Worm (Caenorhabditis elegans) whole organism, L4 larva: ENCODE measurements around the gene nstp-2.

Experiments used
- D1046.2 ChIP-seq: fragments of 200-800 bp; sonication (Bioruptor generic); IDR thresholded peaks from 2 replicates; pipeline ENCODE4 v1.3.6; 2022; ENCODE audit warnings: missing genetic modification characterization, missing compliant biosample characterization
- F37D6.2 ChIP-seq: sonication (generic microtip); optimal IDR thresholded peaks from 2 replicates; lab custom pipeline; 2016; ENCODE audit warnings: mild to moderate bottlenecking, missing genetic modification characterization, missing compliant biosample characterization
- F44E2.7 ChIP-seq: fragments of 200-800 bp; sonication (Bioruptor generic); IDR thresholded peaks from 2 replicates; pipeline ENCODE4 v2.1.2; 2022; ENCODE audit warnings: missing genetic modification characterization, missing compliant biosample characterization
- F49E8.2 ChIP-seq: sonication (generic microtip); optimal IDR thresholded peaks from 2 replicates; lab custom pipeline; 2016; ENCODE audit warnings: missing compliant biosample characterization, mild to moderate bottlenecking, missing genetic modification characterization, borderline replicate concordance
- T26A8.4 ChIP-seq: fragments of 200-800 bp; sonication (Bioruptor generic); IDR thresholded peaks from 2 replicates; pipeline ENCODE4 v1.3.6; 2022; ENCODE audit warnings: missing genetic modification characterization, missing compliant biosample characterization
- Y105C5A.15 ChIP-seq: fragments of 200-800 bp; sonication (Bioruptor generic); IDR thresholded peaks from 2 replicates; pipeline ENCODE4 v1.3.6; 2022; ENCODE audit warnings: missing genetic modification characterization, missing compliant biosample characterization
- Y5F2A.4 ChIP-seq: fragments of 200-800 bp; sonication (Bioruptor generic); optimal IDR thresholded peaks from 2 replicates; lab custom pipeline; 2018; ENCODE audit warnings: mild to moderate bottlenecking, missing genetic modification characterization, missing compliant biosample characterization
- ama-1 ChIP-seq: fragments of 150-350 bp; optimal IDR thresholded peaks from 2 replicates; lab custom pipeline; 2014; ENCODE audit warnings: inconsistent platforms, mixed read lengths
- arid-1 ChIP-seq: fragments of 200-800 bp; sonication (Bioruptor generic); conservative IDR thresholded peaks from 2 replicates; pipeline ENCODE4 v1.3.6; 2022; ENCODE audit warnings: missing genetic modification reagents, missing genetic modification characterization, missing compliant biosample characterization
- ceh-20 ChIP-seq: fragments of 200-800 bp; sonication (Bioruptor generic); IDR thresholded peaks from 2 replicates; pipeline ENCODE4 v1.3.6; 2022; ENCODE audit warnings: missing genetic modification reagents, missing genetic modification characterization, missing compliant biosample characterization
- ceh-32 ChIP-seq: sonication (generic microtip); optimal IDR thresholded peaks from 2 replicates; lab custom pipeline; 2016; ENCODE audit warnings: mild to moderate bottlenecking, missing genetic modification characterization, missing compliant biosample characterization; ENCODE audit not compliant: poor library complexity
- ceh-82 ChIP-seq: sonication (generic microtip); optimal IDR thresholded peaks from 2 replicates; lab custom pipeline; 2017; ENCODE audit warnings: missing biosample characterization, missing genetic modification characterization
- cey-2 ChIP-seq: sonication (generic microtip); optimal IDR thresholded peaks from 3 replicates; lab custom pipeline; 2017; ENCODE audit warnings: missing genetic modification characterization, mild to moderate bottlenecking, missing compliant biosample characterization, antibody characterized with exemption, borderline replicate concordance; ENCODE audit not compliant: insufficient read depth
- daf-19 ChIP-seq: fragments of 200-800 bp; sonication (Bioruptor generic); conservative IDR thresholded peaks from 2 replicates; pipeline ENCODE4 v1.3.6; 2022; ENCODE audit warnings: missing genetic modification characterization, missing compliant biosample characterization
- daf-8 ChIP-seq: fragments of 200-800 bp; sonication (Bioruptor generic); IDR thresholded peaks from 2 replicates; pipeline ENCODE4 v1.3.6; 2022; ENCODE audit warnings: missing genetic modification characterization, missing compliant biosample characterization
- dmd-6 ChIP-seq: fragments of 200-800 bp; sonication (Bioruptor generic); IDR thresholded peaks from 2 replicates; pipeline ENCODE4 v1.3.6; 2022; ENCODE audit warnings: missing genetic modification reagents, missing genetic modification characterization, missing compliant biosample characterization
- dmd-8 ChIP-seq: fragments of 200-800 bp; sonication (Bioruptor generic); IDR thresholded peaks from 2 replicates; pipeline ENCODE4 v1.3.6; 2022; ENCODE audit warnings: missing genetic modification characterization, missing compliant biosample characterization
- dmd-9 ChIP-seq: fragments of 200-800 bp; sonication (Bioruptor generic); IDR thresholded peaks from 2 replicates; pipeline ENCODE4 v1.3.6; 2022; ENCODE audit warnings: missing genetic modification reagents, missing genetic modification characterization, missing compliant biosample characterization
- dpl-1 ChIP-seq: fragments of 150-350 bp; optimal IDR thresholded peaks from 2 replicates; lab custom pipeline; 2014; ENCODE audit warnings: missing biosample characterization, missing genetic modification reagents, missing genetic modification characterization
- duxl-1 ChIP-seq: sonication (generic microtip); optimal IDR thresholded peaks from 2 replicates; lab custom pipeline; 2016; ENCODE audit warnings: mild to moderate bottlenecking, missing genetic modification characterization, moderate library complexity, missing compliant biosample characterization; ENCODE audit not compliant: poor library complexity
- dve-1 ChIP-seq: sonication (generic microtip); optimal IDR thresholded peaks from 2 replicates; lab custom pipeline; 2017; ENCODE audit warnings: antibody characterized with exemption, mild to moderate bottlenecking, missing genetic modification characterization, missing compliant biosample characterization; ENCODE audit not compliant: insufficient read depth
- egl-27 ChIP-seq: sonication (generic microtip); optimal IDR thresholded peaks from 3 replicates; lab custom pipeline; 2017; ENCODE audit warnings: missing biosample characterization, missing genetic modification reagents, missing genetic modification characterization
- fkh-10 ChIP-seq: fragments of 150-350 bp; optimal IDR thresholded peaks from 2 replicates; lab custom pipeline; 2014; ENCODE audit warnings: missing biosample characterization, missing genetic modification reagents, missing genetic modification characterization
- fos-1 ChIP-seq: fragments of 150-350 bp; optimal IDR thresholded peaks from 2 replicates; lab custom pipeline; 2014; ENCODE audit warnings: missing biosample characterization, missing genetic modification characterization
- hif-1 ChIP-seq, 2 experiments: sonication (generic microtip); optimal IDR thresholded peaks; 2 replicates each; lab custom pipeline; 2016 to 2017; ENCODE audit warnings: missing compliant biosample characterization in 2 of 2, missing genetic modification characterization in 2 of 2, missing genetic modification reagents in 2 of 2, missing genotype in 2 of 2, mild to moderate bottlenecking in 1 of 2
- hlh-11 ChIP-seq: fragments of 200-800 bp; sonication (Bioruptor generic); optimal IDR thresholded peaks from 2 replicates; lab custom pipeline; 2018; ENCODE audit warnings: mild to moderate bottlenecking, missing genetic modification characterization, missing compliant biosample characterization
- lin-13 ChIP-seq: fragments of 150-350 bp; optimal IDR thresholded peaks from 2 replicates; lab custom pipeline; 2014; ENCODE audit warnings: missing biosample characterization, missing genetic modification reagents, missing genetic modification characterization
- lin-29 ChIP-seq: fragments of 200-800 bp; sonication (Bioruptor generic); IDR thresholded peaks from 2 replicates; pipeline ENCODE4 v1.3.6; 2022; ENCODE audit warnings: missing genetic modification reagents, missing genetic modification characterization, missing compliant biosample characterization
- lin-38 ChIP-seq: fragments of 200-800 bp; sonication (Bioruptor generic); IDR thresholded peaks from 2 replicates; pipeline ENCODE4 v1.3.6; 2022; ENCODE audit warnings: missing genetic modification reagents, missing genetic modification characterization, missing compliant biosample characterization
- lin-39 ChIP-seq: fragments of 150-350 bp; optimal IDR thresholded peaks from 2 replicates; lab custom pipeline; 2014; ENCODE audit warnings: missing biosample characterization, missing genetic modification reagents, missing genetic modification characterization
- lsy-2 ChIP-seq, 2 experiments: fragments of 150-350 bp in 1 of 2; sonication (generic microtip) in 1 of 2; optimal IDR thresholded peaks; 2 replicates each; lab custom pipeline; 2014 to 2017; ENCODE audit warnings: missing biosample characterization in 2 of 2, missing genetic modification characterization in 2 of 2
- mdl-1 ChIP-seq, 2 experiments: fragments of 150-350 bp in 1 of 2; sonication (generic microtip) in 1 of 2; optimal IDR thresholded peaks; 2 replicates each; lab custom pipeline; 2014 to 2017; ENCODE audit warnings: missing biosample characterization in 2 of 2, missing genetic modification characterization in 2 of 2
- mdt-29 ChIP-seq: fragments of 200-800 bp; sonication (Bioruptor generic); IDR thresholded peaks from 2 replicates; pipeline ENCODE4 v1.3.6; 2022; ENCODE audit warnings: missing genetic modification reagents, missing genetic modification characterization, missing compliant biosample characterization
- mep-1 ChIP-seq: fragments of 150-350 bp; sonication (generic microtip); optimal IDR thresholded peaks from 3 replicates; lab custom pipeline; 2014; ENCODE audit warnings: missing biosample characterization, missing genetic modification characterization
- nhr-11 ChIP-seq: fragments of 150-350 bp; optimal IDR thresholded peaks from 2 replicates; lab custom pipeline; 2014; ENCODE audit warnings: missing biosample characterization, missing genetic modification characterization
- nhr-41 ChIP-seq: fragments of 200-800 bp; sonication (Bioruptor generic); IDR thresholded peaks from 2 replicates; pipeline ENCODE4 v1.3.6; 2022; ENCODE audit warnings: missing genetic modification reagents, missing genetic modification characterization, missing compliant biosample characterization
- nhr-48 ChIP-seq: sonication (generic microtip); optimal IDR thresholded peaks from 2 replicates; lab custom pipeline; 2016; ENCODE audit warnings: mild to moderate bottlenecking, missing genetic modification characterization, missing compliant biosample characterization
- nhr-76 ChIP-seq: fragments of 150-350 bp; optimal IDR thresholded peaks from 2 replicates; lab custom pipeline; 2014; ENCODE audit warnings: missing biosample characterization, missing genetic modification characterization
- skn-1 ChIP-seq: fragments of 150-350 bp; optimal IDR thresholded peaks from 2 replicates; lab custom pipeline; 2014; ENCODE audit warnings: missing biosample characterization, missing genetic modification characterization
- snpc-1.2 ChIP-seq: fragments of 200-800 bp; sonication (Bioruptor generic); IDR thresholded peaks from 2 replicates; pipeline ENCODE4 v1.3.6; 2022; ENCODE audit warnings: missing genetic modification reagents, missing genetic modification characterization, missing compliant biosample characterization
- snpc-4 ChIP-seq: fragments of 150-350 bp; optimal IDR thresholded peaks from 2 replicates; lab custom pipeline; 2014; ENCODE audit warnings: missing biosample characterization, missing genetic modification characterization
- tag-97 ChIP-seq: fragments of 200-800 bp; sonication (Bioruptor generic); IDR thresholded peaks from 2 replicates; pipeline ENCODE4 v1.3.6; 2022; ENCODE audit warnings: missing genetic modification characterization, missing compliant biosample characterization
- tra-1 ChIP-seq: fragments of 200-800 bp; sonication (Bioruptor generic); IDR thresholded peaks from 2 replicates; pipeline ENCODE4 v1.3.6; 2022; ENCODE audit warnings: missing genetic modification reagents, missing genetic modification characterization, missing compliant biosample characterization
- unc-130 ChIP-seq: sonication (generic microtip); optimal IDR thresholded peaks from 2 replicates; lab custom pipeline; 2016; ENCODE audit warnings: missing genetic modification reagents, missing genetic modification characterization, missing compliant biosample characterization
- unc-62 ChIP-seq, 3 experiments: fragments of 150-350 bp in 1 of 3; sonication (generic microtip); optimal IDR thresholded peaks in 2 of 3; peaks in 1 of 3; 1 replicate in 1 of 3; 2 replicates in 2 of 3; lab custom pipeline; 2014 to 2017; ENCODE audit warnings: missing biosample characterization in 3 of 3, missing genetic modification characterization in 3 of 3, missing genetic modification reagents in 3 of 3, missing genotype in 1 of 3

nstp-2 gene

DNA sequence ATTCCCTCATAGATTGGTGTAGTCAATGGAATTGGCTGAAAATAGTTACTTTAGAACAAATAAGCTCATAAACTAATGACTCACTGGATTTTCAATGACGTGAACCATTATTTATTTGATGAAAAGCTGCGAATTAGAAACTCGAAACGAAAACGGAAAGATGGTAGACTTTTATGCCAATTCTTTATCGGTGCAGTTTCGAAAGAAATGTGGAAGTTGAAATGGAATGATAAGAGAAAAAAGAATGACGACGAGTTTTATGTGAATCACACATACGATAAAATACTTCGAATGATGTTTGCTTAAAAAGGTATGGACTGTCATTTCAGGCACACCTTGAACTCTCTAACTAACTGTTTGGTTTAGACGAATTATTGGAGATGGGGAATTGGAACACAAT, 16.0 kb downstream of the nstp-2 start, which contains the start of the genes lec-11 and irld-7 (continued):
- TF ChIP-seq lin-39 = no peak
- no peak for TF ChIP-seq mdt-29 (GFP tag; lab: Robert Waterston, UW)
- TF ChIP-seq hlh-11 (tag; lab: Kevin White, UChicago) = no peak
- TF ChIP-seq fos-1 (tag; lab: Kevin White, UChicago) = no peak
- TF ChIP-seq Y105C5A.15 (GFP tag; lab: Robert Waterston, UW) = no peak
- TF ChIP-seq dpl-1 (GFP tag; lab: Kevin White, UChicago) = no peak
- TF ChIP-seq F37D6.2 (tag; lab: Kevin White, UChicago) = no peak
- TF ChIP-seq cey-2 (tag; lab: Kevin White, UChicago) = no peak
- no peak for TF ChIP-seq ama-1
- no peak for TF ChIP-seq unc-62 (GFP tag; optimal IDR thresholded peaks at IDR 0.05 in 1 of 2; lab: Kevin White, UChicago)
- no peak for TF ChIP-seq unc-62 (tag; optimal IDR thresholded peaks at IDR 0.05; lab: Kevin White, UChicago)
- peak; percentile 73 for TF ChIP-seq dmd-6 (GFP tag; lab: Robert Waterston, UW)
- no peak for TF ChIP-seq ceh-82 (tag; lab: Kevin White, UChicago)
- no peak for TF ChIP-seq daf-19 (GFP tag; lab: Robert Waterston, UW)

- TF ChIP-seq nhr-48 = no peak
- no peak for TF ChIP-seq dmd-9
- no peak for TF ChIP-seq egl-27 (tag; lab: Kevin White, UChicago)
- TF ChIP-seq lin-38 (GFP tag; lab: Robert Waterston, UW) = 0 out of 2 replicates have a peak, but pooled peaks have one; percentile 14
- TF ChIP-seq lin-29 (GFP tag; lab: Robert Waterston, UW) = no peak
- no peak for TF ChIP-seq daf-8
- TF ChIP-seq fkh-10 (GFP tag; lab: Kevin White, UChicago) = no peak
- TF ChIP-seq nhr-41 (GFP tag; lab: Robert Waterston, UW) = no peak
- no peak for TF ChIP-seq dve-1 (tag; lab: Kevin White, UChicago)
- no peak for TF ChIP-seq lin-13
- no peak for TF ChIP-seq T26A8.4 (GFP tag; lab: Robert Waterston, UW)
- TF ChIP-seq F49E8.2 (tag; lab: Kevin White, UChicago) = no peak
- no peak for TF ChIP-seq D1046.2 (GFP tag; lab: Robert Waterston, UW)
- peak; percentile 51; the same call in 1 of the 2 replicates for TF ChIP-seq snpc-1.2 (GFP tag; lab: Robert Waterston, UW)
Observed at ce11 chrIV:6588080-6588613, 17.8 kb downstream of the nstp-2 start.

DNA sequence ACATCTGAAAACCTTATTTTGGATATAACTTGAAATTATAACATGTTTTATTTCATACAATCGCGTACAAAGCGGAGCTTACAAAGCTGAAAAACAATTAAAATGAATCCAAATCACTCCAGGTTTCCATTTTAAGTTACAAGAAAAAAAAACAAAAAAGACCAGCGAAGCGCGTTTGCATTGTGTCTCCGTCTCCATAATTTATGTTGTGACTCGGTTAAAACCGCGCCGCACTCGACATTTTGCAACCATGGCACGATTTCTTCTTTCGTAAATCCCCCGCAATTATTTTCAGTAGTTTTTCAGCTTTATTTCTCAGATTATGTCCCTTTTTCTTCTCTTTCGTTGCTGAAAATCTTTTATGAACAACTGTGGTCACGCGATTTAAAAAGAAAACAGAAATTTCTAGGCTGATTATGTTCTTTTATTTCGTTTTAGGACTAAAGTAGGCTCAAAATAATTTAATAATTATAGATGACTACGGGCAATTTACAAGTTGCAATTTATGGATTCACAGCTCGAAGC, 20.5 kb downstream of the nstp-2 start, which contains the start of the genes F38A5.2 and dnj-11:
TSS of gene F38A5.2 (minus strand) at position 4 of the 525 bp plus-strand sequence.
TSS of gene dnj-11 (plus strand) at position 475 of the 525 bp plus-strand sequence.
- peak; percentile 97 for TF ChIP-seq lin-38 (GFP tag; lab: Robert Waterston, UW)
- TF ChIP-seq tra-1 (GFP tag; lab: Robert Waterston, UW) = 0 out of 2 replicates have a peak, but pooled peaks have one; percentile 12
- TF ChIP-seq ceh-32 = no peak
- peak; percentile 50 for TF ChIP-seq nhr-11
- TF ChIP-seq hif-1 (tag; optimal IDR thresholded peaks at IDR 0.05; lab: Kevin White, UChicago) = peak in 1 of 2 experiments; percentile 55
- no peak for TF ChIP-seq dmd-8 (GFP tag; lab: Robert Waterston, UW)
- TF ChIP-seq lin-29 (GFP tag; lab: Robert Waterston, UW) = no peak
- peak; percentile 46 for TF ChIP-seq unc-130 (GFP tag; lab: Kevin White, UChicago)
- TF ChIP-seq tag-97 = no peak
- TF ChIP-seq dmd-6 (GFP tag; lab: Robert Waterston, UW) = peak; percentile 34; the same call in 1 of the 2 replicates
- TF ChIP-seq ceh-20 (GFP tag; lab: Robert Waterston, UW) = peak; percentile 31; the same call in 1 of the 2 replicates
- TF ChIP-seq dpl-1 (GFP tag; lab: Kevin White, UChicago) = peak; percentile 80
- TF ChIP-seq snpc-4 = peak; percentile 43
- peak; percentile 66 for TF ChIP-seq snpc-1.2 (GFP tag; lab: Robert Waterston, UW)
- peak in 1 of 2 experiments; percentile 89 for TF ChIP-seq unc-62 (GFP tag; optimal IDR thresholded peaks at IDR 0.05 in 1 of 2; lab: Kevin White, UChicago)
- TF ChIP-seq unc-62 (tag; optimal IDR thresholded peaks at IDR 0.05; lab: Kevin White, UChicago) = no peak
- TF ChIP-seq duxl-1 = peak; percentile 26
- TF ChIP-seq mep-1 (tag; lab: Kevin White, UChicago) = peak; percentile 84
- TF ChIP-seq dve-1 (tag; lab: Kevin White, UChicago) = peak; percentile 83
- no peak for TF ChIP-seq mdl-1 (tag; optimal IDR thresholded peaks at IDR 0.05; lab: Kevin White, UChicago)
- no peak for TF ChIP-seq Y5F2A.4 (GFP tag; lab: Kevin White, UChicago)
- no peak for TF ChIP-seq skn-1
- no peak for TF ChIP-seq F44E2.7 (GFP tag; lab: Robert Waterston, UW)
- peak; percentile 50 for TF ChIP-seq lin-13
- TF ChIP-seq lsy-2 (tag; optimal IDR thresholded peaks at IDR 0.05; lab: Kevin White, UChicago) = peak in 1 of 2 experiments; percentile 89
- TF ChIP-seq nhr-76 (tag; lab: Kevin White, UChicago) = no peak
- no peak for TF ChIP-seq arid-1 (GFP tag; lab: Robert Waterston, UW)
